Fruit fly (Drosophila melanogaster): ENCODE data around the gene Neurochondrin.

Gene Neurochondrin

DNA sequence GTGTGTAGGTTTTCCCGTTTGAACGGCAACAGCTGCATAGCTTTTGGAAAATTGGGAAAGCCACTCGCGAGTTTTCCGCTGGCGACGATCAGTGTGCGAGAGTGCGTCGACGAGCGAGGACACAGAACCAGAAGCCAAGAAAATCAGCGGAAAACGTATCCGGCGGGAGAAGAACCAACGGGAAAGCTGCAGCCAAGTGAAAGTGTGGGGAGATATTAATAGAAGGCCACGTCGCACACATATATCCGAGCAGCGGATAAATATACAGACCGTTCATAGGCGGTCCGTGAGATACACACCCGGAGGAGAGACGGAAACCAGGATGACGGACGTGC is at the start of gene Neurochondrin:
Gene Neurochondrin, plus strand, starts transcription at position 87 of the 335 bp plus-strand sequence.
- TF ChIP-seq Ets21C (GFP tag; optimal IDR thresholded peaks at IDR 0.05): no peak
- TF ChIP-seq CG34406 (GFP tag; optimal IDR thresholded peaks at IDR 0.05): no peak
- TF ChIP-seq fkh (GFP tag; optimal IDR thresholded peaks at IDR 0.05): no peak
- TF ChIP-seq CG15336 (GFP tag; IDR thresholded peaks at IDR 0.05): no peak
- TF ChIP-seq Eip75B (GFP tag; optimal IDR thresholded peaks at IDR 0.05): no peak
- TF ChIP-seq Sox14 (GFP tag; optimal IDR thresholded peaks at IDR 0.05): no peak
- no peak for TF ChIP-seq Eip78C (GFP tag)
- no peak for TF ChIP-seq Smox (GFP tag; optimal IDR thresholded peaks at IDR 0.05)
- no peak for TF ChIP-seq dsx (GFP tag; optimal IDR thresholded peaks at IDR 0.05; ENCODE audit: poor library complexity, severe bottlenecking)
- no peak for TF ChIP-seq vri (GFP tag; optimal IDR thresholded peaks at IDR 0.05)
- TF ChIP-seq Ets96B (tag; optimal IDR thresholded peaks at IDR 0.05): no peak
- TF ChIP-seq CG8632 (GFP tag; optimal IDR thresholded peaks at IDR 0.05): no peak
- no peak for TF ChIP-seq CG8119 (GFP tag; IDR thresholded peaks at IDR 0.05)
- no peak for TF ChIP-seq spab (GFP tag; optimal IDR thresholded peaks at IDR 0.05)
- no peak for TF ChIP-seq acj6 (GFP tag; optimal IDR thresholded peaks at IDR 0.05)
- no peak for TF ChIP-seq Hr39 (GFP tag; optimal IDR thresholded peaks at IDR 0.05)

- TF ChIP-seq fd59A (GFP tag; optimal IDR thresholded peaks at IDR 0.05) (no peak), achi (GFP tag; optimal IDR thresholded peaks at IDR 0.05) (no peak), CG3919 (GFP tag; optimal IDR thresholded peaks at IDR 0.05) (no peak), CG11902 (GFP tag; optimal IDR thresholded peaks at IDR 0.05) (no peak), dsx (GFP tag; optimal IDR thresholded peaks at IDR 0.05; ENCODE audit: poor library complexity, severe bottlenecking) (no peak), Met (GFP tag; optimal IDR thresholded peaks at IDR 0.05) (no peak), lz (GFP tag; optimal IDR thresholded peaks at IDR 0.05) (no peak), Sox15 (GFP tag; optimal IDR thresholded peaks at IDR 0.05) (no peak), Sox14 (GFP tag; optimal IDR thresholded peaks at IDR 0.05) (no peak), CG4318 (GFP tag; optimal IDR thresholded peaks at IDR 0.05) (no peak), salr (GFP tag; optimal IDR thresholded peaks at IDR 0.05) (no peak), CG6163 (GFP tag; IDR thresholded peaks at IDR 0.05) (no peak), svp (GFP tag) (no peak), CG1621 (tag; optimal IDR thresholded peaks at IDR 0.05) (no peak), Ets21C (GFP tag; optimal IDR thresholded peaks at IDR 0.05) (no peak), Ets96B (tag; optimal IDR thresholded peaks at IDR 0.05) (no peak), CG11762 (GFP tag; optimal IDR thresholded peaks at IDR 0.05; ENCODE audit: insufficient read depth) (no peak), fkh (GFP tag; optimal IDR thresholded peaks at IDR 0.05) (no peak)
Observed at dm6 chr3R:6419103-6419502, 49.1 kb upstream of the Neurochondrin start.

dm6 chr3R:6419942-6420341 is 48.3 kb upstream of the Neurochondrin start:
- TF ChIP-seq vri (GFP tag; optimal IDR thresholded peaks at IDR 0.05) (peak; percentile 9), CG10669 (GFP tag; optimal IDR thresholded peaks at IDR 0.05) (no peak), CG3919 (GFP tag; optimal IDR thresholded peaks at IDR 0.05) (no peak), CG31627 (GFP tag; optimal IDR thresholded peaks at IDR 0.05) (no peak), CG32006 (GFP tag; optimal IDR thresholded peaks at IDR 0.05) (no peak), CG4318 (GFP tag; optimal IDR thresholded peaks at IDR 0.05) (no peak), dsx (GFP tag; optimal IDR thresholded peaks at IDR 0.05; ENCODE audit: poor library complexity, severe bottlenecking) (no peak), esn (GFP tag; optimal IDR thresholded peaks at IDR 0.05) (no peak), Eip75B (GFP tag; optimal IDR thresholded peaks at IDR 0.05) (peak; percentile 19), Sox14 (GFP tag; optimal IDR thresholded peaks at IDR 0.05) (peak; percentile 24), CG8319 (GFP tag; optimal IDR thresholded peaks at IDR 0.05) (no peak), CG11294 (GFP tag; IDR thresholded peaks at IDR 0.05) (no peak), Met (GFP tag; optimal IDR thresholded peaks at IDR 0.05) (no peak), lz (GFP tag; optimal IDR thresholded peaks at IDR 0.05) (no peak), CG1621 (tag; optimal IDR thresholded peaks at IDR 0.05) (no peak), fkh (GFP tag; optimal IDR thresholded peaks at IDR 0.05) (no peak), Sox15 (GFP tag; optimal IDR thresholded peaks at IDR 0.05) (no peak), CG6792 (GFP tag; optimal IDR thresholded peaks at IDR 0.05) (no peak), acj6 (GFP tag; optimal IDR thresholded peaks at IDR 0.05) (no peak), Sox102F (GFP tag; optimal IDR thresholded peaks at IDR 0.05) (no peak), fd59A (GFP tag; optimal IDR thresholded peaks at IDR 0.05) (no peak), CG15336 (GFP tag; IDR thresholded peaks at IDR 0.05) (0 out of 2 replicates have a peak, but pooled peaks have one; percentile 11), svp (GFP tag) (peak; percentile 85), topi (GFP tag; optimal IDR thresholded peaks at IDR 0.05) (no peak), Eip93F (GFP tag; optimal IDR thresholded peaks at IDR 0.05) (no peak), CG11762 (GFP tag; optimal IDR thresholded peaks at IDR 0.05; ENCODE audit: insufficient read depth) (no peak), Eip78C (GFP tag) (no peak), CG6163 (GFP tag; IDR thresholded peaks at IDR 0.05) (peak; percentile 47; the same call in 1 of the 3 replicates), achi (GFP tag; optimal IDR thresholded peaks at IDR 0.05) (no peak), CG9139 (GFP tag; optimal IDR thresholded peaks at IDR 0.05) (no peak)
